Worm (Caenorhabditis elegans) whole organism, early embryonic: ENCODE results near the gene ckb-3.

ENCODE experiments used
- aly-1 ChIP-seq: sonication (generic microtip); optimal IDR thresholded peaks from 2 replicates; lab custom pipeline; 2016; ENCODE audit warnings: missing genetic modification characterization, missing compliant biosample characterization
- ama-1 ChIP-seq: fragments of 150-350 bp; optimal IDR thresholded peaks from 2 replicates; lab custom pipeline; 2014
- ceh-13 ChIP-seq: fragments of 200-800 bp; sonication (Bioruptor generic); optimal IDR thresholded peaks from 2 replicates; lab custom pipeline; 2018; ENCODE audit warnings: mild to moderate bottlenecking, missing genetic modification characterization, missing compliant biosample characterization
- flt-1 ChIP-seq: fragments of 200-800 bp; sonication (Bioruptor generic); IDR thresholded peaks from 2 replicates; pipeline ENCODE4 v1.3.6; 2022; ENCODE audit warnings: missing genetic modification characterization, missing compliant biosample characterization
- hmbx-1 ChIP-seq: sonication (generic microtip); optimal IDR thresholded peaks from 2 replicates; lab custom pipeline; 2016; ENCODE audit warnings: mild to moderate bottlenecking, missing genetic modification characterization, missing compliant biosample characterization
- hmg-4 ChIP-seq: fragments of 200-800 bp; sonication (Bioruptor generic); optimal IDR thresholded peaks from 2 replicates; lab custom pipeline; 2018; ENCODE audit warnings: mild to moderate bottlenecking, missing genetic modification characterization, missing compliant biosample characterization
- scrt-1 ChIP-seq: fragments of 200-800 bp; sonication (Bioruptor generic); IDR thresholded peaks from 2 replicates; pipeline ENCODE4 v1.3.6; 2022; ENCODE audit warnings: missing genetic modification characterization, missing compliant biosample characterization
- sea-1 ChIP-seq: fragments of 200-800 bp; sonication (Bioruptor generic); conservative IDR thresholded peaks from 2 replicates; pipeline ENCODE4 v1.3.6; 2022; ENCODE audit warnings: missing genetic modification characterization, missing compliant biosample characterization

ce11 chrIII:4332543-4333042 lies 38.1 kb upstream of the ckb-3 start, which contains the start of gene cdk-12:
- TF ChIP-seq aly-1 (tag; lab: Kevin White, UChicago) (no peak), ama-1 (no peak), sea-1 (no peak), flt-1 (GFP tag; lab: Robert Waterston, UW) (no peak), ceh-13 (GFP tag; lab: Kevin White, UChicago) (no peak), hmg-4 (GFP tag; lab: Kevin White, UChicago) (no peak), scrt-1 (GFP tag; lab: Robert Waterston, UW) (no peak), hmbx-1 (tag; lab: Kevin White, UChicago) (no peak)
